Worm (Caenorhabditis elegans): ENCODE measurements around the gene Y59A8B.26.
A peak's percentile ranks its signal among the peaks of the same experiment; 100 is the strongest.
"Not testable (repeated sequence)": the region's sequence is repeated elsewhere in the genome, so short reads cannot be mapped to it uniquely, and the experiment has no call there.

Y59A8B.26 gene

DNA sequence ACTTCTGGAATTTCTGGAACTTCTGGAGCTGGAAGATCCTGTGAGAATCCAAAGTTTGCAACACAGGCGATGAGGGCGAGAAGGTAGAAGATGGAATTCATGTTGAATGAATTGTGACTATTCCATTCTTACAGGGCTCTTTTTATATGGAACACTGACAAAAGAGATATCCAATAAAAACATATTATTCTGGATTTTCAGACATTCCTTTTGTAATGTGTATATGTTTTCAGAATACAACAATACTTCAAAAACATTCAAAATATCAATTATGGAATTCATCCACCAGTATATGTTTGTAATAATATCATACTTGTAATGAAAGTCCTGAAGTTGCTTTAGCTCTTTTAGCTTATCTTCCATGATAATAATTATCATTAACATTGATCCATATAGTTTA, at the start of gene Y59A8B.26:
Gene Y59A8B.26 (minus strand): TSS at position 101 of the 400 bp plus-strand sequence.
- not testable (repeated sequence) for TF ChIP-seq T26A8.4 (GFP tag; IDR thresholded peaks at IDR 0.05); dve-1 (tag; optimal IDR thresholded peaks at IDR 0.05; ENCODE audit: insufficient read depth); mdl-1 (tag; optimal IDR thresholded peaks at IDR 0.05)

DNA sequence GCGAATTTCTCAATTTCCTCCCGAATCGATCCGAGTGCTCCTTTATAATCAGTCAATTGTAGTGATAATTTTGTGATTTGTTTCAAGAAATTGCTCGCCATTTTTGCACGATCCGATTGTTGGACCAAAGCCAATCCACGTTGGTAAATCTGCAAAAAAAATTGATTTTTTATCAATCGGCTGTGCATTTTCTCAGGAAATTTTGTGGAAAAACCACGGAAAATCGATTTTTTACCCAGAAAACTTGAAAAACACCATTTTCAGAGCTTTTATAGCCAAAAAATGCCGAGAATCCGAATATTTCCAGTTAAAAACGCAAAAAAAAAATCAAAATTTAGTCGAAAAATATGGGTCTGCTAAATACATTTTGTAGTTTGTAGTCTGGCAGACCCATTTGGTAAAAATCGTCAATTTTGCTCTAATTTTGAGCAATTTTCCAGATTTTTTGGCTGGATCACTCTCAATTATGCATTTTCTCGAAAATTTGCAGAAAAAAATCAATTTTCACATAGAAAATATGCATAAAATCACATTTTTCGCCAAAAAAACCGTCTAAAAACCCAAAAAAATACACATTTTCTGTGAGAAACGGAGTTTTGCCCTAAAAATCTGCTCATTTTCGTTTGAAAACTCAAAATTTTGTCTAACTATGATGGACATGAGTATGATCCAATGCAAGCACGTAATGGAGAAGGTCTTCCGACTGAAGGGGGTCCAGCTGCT, 44.8 kb upstream of the Y59A8B.26 start, which contains the start of the genes Y59A8B.25 and ebp-3:
Gene Y59A8B.25 (minus strand): TSS at position 101 of the 723 bp plus-strand sequence.
Gene ebp-3 (plus strand): TSS at position 673 of the 723 bp plus-strand sequence.
- TF ChIP-seq rbr-2 (tag; optimal IDR thresholded peaks at IDR 0.05); nhr-10 (tag; optimal IDR thresholded peaks at IDR 0.05); mxl-2 (GFP tag; conservative IDR thresholded peaks at IDR 0.05): not testable (repeated sequence)

DNA sequence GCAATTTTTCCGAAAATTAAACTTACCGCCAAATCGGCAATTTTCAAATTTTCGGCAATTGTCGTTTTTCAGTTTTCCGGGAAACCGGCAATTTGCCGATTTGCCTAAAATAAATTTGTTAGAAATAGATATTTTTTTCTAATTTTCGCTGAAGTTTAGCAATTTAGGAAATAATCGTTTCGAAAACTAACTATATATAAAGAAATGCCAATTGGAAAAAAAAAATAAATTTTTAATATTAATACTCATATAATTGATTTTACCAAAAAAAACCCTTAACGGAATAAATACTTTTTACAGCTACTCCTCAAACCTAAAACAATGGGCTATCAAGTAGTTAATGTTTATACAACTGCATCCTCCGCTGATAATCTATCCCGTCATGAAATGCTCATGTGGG, 32.6 kb upstream of the Y59A8B.26 start, which contains the start of gene ebp-1:
Gene ebp-1 (plus strand): TSS at position 301 of the 400 bp plus-strand sequence.
- no peak for TF ChIP-seq hmg-1.1 (GFP tag; IDR thresholded peaks at IDR 0.05)
- no peak for TF ChIP-seq F44E2.7 (GFP tag; IDR thresholded peaks at IDR 0.05)
- no peak for TF ChIP-seq ztf-11 (tag; optimal IDR thresholded peaks at IDR 0.05)
- no peak for TF ChIP-seq ctbp-1 (GFP tag; IDR thresholded peaks at IDR 0.05)

- no peak for TF ChIP-seq mep-1 (tag; optimal IDR thresholded peaks at IDR 0.05)
- no peak for TF ChIP-seq madf-5 (GFP tag; IDR thresholded peaks at IDR 0.05)
- TF ChIP-seq fkh-10 (GFP tag; optimal IDR thresholded peaks at IDR 0.05), result no peak
- TF ChIP-seq Y75B8A.6 (GFP tag; IDR thresholded peaks at IDR 0.05), result no peak
- no peak for TF ChIP-seq daf-16 (GFP tag; optimal IDR thresholded peaks at IDR 0.05)
- no peak for TF ChIP-seq daf-16 (tag; optimal IDR thresholded peaks at IDR 0.05)
- TF ChIP-seq R02D3.7 (tag; optimal IDR thresholded peaks at IDR 0.05), result no peak
- TF ChIP-seq ZK337.2 (GFP tag; IDR thresholded peaks at IDR 0.05), result no peak
- TF ChIP-seq tra-1 (GFP tag; IDR thresholded peaks at IDR 0.05), result no peak
- no peak for TF ChIP-seq nhr-237 (tag; optimal IDR thresholded peaks at IDR 0.05)
- no peak for TF ChIP-seq lir-3 (tag; optimal IDR thresholded peaks at IDR 0.05)
- TF ChIP-seq ceh-32 (tag; optimal IDR thresholded peaks at IDR 0.05; ENCODE audit: poor library complexity), result no peak
- TF ChIP-seq lin-29 (GFP tag; IDR thresholded peaks at IDR 0.05), result no peak
- TF ChIP-seq zfp-3 (GFP tag; conservative IDR thresholded peaks at IDR 0.05), result no peak
- no peak for TF ChIP-seq lin-1 (GFP tag; IDR thresholded peaks at IDR 0.05)
- TF ChIP-seq aly-2 (tag; optimal IDR thresholded peaks at IDR 0.05), result no peak
- no peak for TF ChIP-seq nhr-76 (tag; optimal IDR thresholded peaks at IDR 0.05)
- TF ChIP-seq ceh-44 (GFP tag; IDR thresholded peaks at IDR 0.05), result no peak
- no peak for TF ChIP-seq ctbp-1 (GFP tag; IDR thresholded peaks at IDR 0.05)
- no peak for TF ChIP-seq hif-1 (tag; optimal IDR thresholded peaks at IDR 0.05)
Observed at ce11 chrV:18022179-18022578, 11.5 kb upstream of the Y59A8B.26 start, which contains the start of gene prp-6. Gene prp-6, plus strand, starts transcription at chrV:18022479.

- TF ChIP-seq nhr-28 (tag; optimal IDR thresholded peaks at IDR 0.05), result peak; percentile 19
- no peak for TF ChIP-seq lin-1 (GFP tag; IDR thresholded peaks at IDR 0.05)
- TF ChIP-seq dpl-1 (GFP tag; optimal IDR thresholded peaks at IDR 0.05), result peak; percentile 10
Observed at ce11 chrV:18021464-18021863, 10.8 kb upstream of the Y59A8B.26 start.

- no peak for TF ChIP-seq duxl-1 (tag; optimal IDR thresholded peaks at IDR 0.05; ENCODE audit: poor library complexity)
- no peak for TF ChIP-seq nhr-111 (GFP tag; optimal IDR thresholded peaks at IDR 0.05)
- TF ChIP-seq ceh-32 (tag; optimal IDR thresholded peaks at IDR 0.05; ENCODE audit: poor library complexity), result no peak
- TF ChIP-seq daf-16 (GFP tag; optimal IDR thresholded peaks at IDR 0.05), result no peak
- no peak for TF ChIP-seq daf-16 (tag; optimal IDR thresholded peaks at IDR 0.05)
- no peak for TF ChIP-seq egl-43 (GFP tag; IDR thresholded peaks at IDR 0.05)
- TF ChIP-seq saeg-2 (GFP tag; IDR thresholded peaks at IDR 0.05), result no peak
- no peak for TF ChIP-seq dve-1 (tag; optimal IDR thresholded peaks at IDR 0.05; ENCODE audit: insufficient read depth)
- TF ChIP-seq ztf-11 (tag; optimal IDR thresholded peaks at IDR 0.05), result no peak
- no peak for TF ChIP-seq dmd-6 (GFP tag; IDR thresholded peaks at IDR 0.05)
- no peak for TF ChIP-seq lin-13 (GFP tag; optimal IDR thresholded peaks at IDR 0.05)
- no peak for TF ChIP-seq daf-12 (tag; optimal IDR thresholded peaks at IDR 0.05)
- no peak for TF ChIP-seq dpl-1 (GFP tag; optimal IDR thresholded peaks at IDR 0.05)
- TF ChIP-seq T26A8.4 (GFP tag; IDR thresholded peaks at IDR 0.05), result no peak
Observed at ce11 chrV:18017226-18017625, 6.6 kb upstream of the Y59A8B.26 start, which contains the start of gene srh-134. Gene srh-134, minus strand, starts transcription at chrV:18017326.

Measured in whole organism, L4 larva.